Fruit fly (Drosophila melanogaster) whole organism, embryonic: ENCODE measurements around the gene Os-C.

Source experiments
- Ada2b ChIP-seq: fragments of 200-800 bp; sonication (Bioruptor generic); IDR thresholded peaks from 2 replicates; pipeline ENCODE4 v1.3.6; 2022; ENCODE audit warnings: missing biosample characterization, missing genetic modification characterization
- Bteb2 ChIP-seq: fragments of 200-800 bp; sonication (Bioruptor generic); optimal IDR thresholded peaks from 2 replicates; lab custom pipeline; 2016; ENCODE audit warnings: missing biosample characterization, missing genetic modification characterization
- CG10431 ChIP-seq: fragments of 200-800 bp; sonication (Bioruptor generic); optimal IDR thresholded peaks from 3 replicates; lab custom pipeline; 2018; ENCODE audit warnings: missing biosample characterization, mild to moderate bottlenecking, missing genetic modification characterization
- CG11504 ChIP-seq: fragments of 200-800 bp; sonication (Bioruptor generic); optimal IDR thresholded peaks from 3 replicates; lab custom pipeline; 2019; ENCODE audit warnings: missing biosample characterization, mild to moderate bottlenecking, missing genetic modification characterization, moderate library complexity
- CG12104 ChIP-seq: fragments of 200-800 bp; sonication (Bioruptor generic); optimal IDR thresholded peaks from 3 replicates; lab custom pipeline; 2016; ENCODE audit warnings: missing biosample characterization, missing genetic modification characterization
- CG12236 ChIP-seq: fragments of 200-800 bp; sonication (Bioruptor generic); optimal IDR thresholded peaks from 2 replicates; lab custom pipeline; 2016; ENCODE audit warnings: missing biosample characterization, missing genetic modification characterization
- CG14965 ChIP-seq: fragments of 200-800 bp; sonication (Bioruptor generic); optimal IDR thresholded peaks from 2 replicates; lab custom pipeline; 2016; ENCODE audit warnings: missing biosample characterization, missing genetic modification characterization, borderline replicate concordance
- CG1602 ChIP-seq: fragments of 200-800 bp; sonication (Bioruptor generic); optimal IDR thresholded peaks from 3 replicates; lab custom pipeline; 2016; ENCODE audit warnings: missing biosample characterization, missing genetic modification characterization
- CG17612 ChIP-seq: fragments of 200-800 bp; sonication (Bioruptor generic); IDR thresholded peaks from 2 replicates; pipeline ENCODE4 v1.3.6; 2022; ENCODE audit warnings: missing biosample characterization, missing genetic modification characterization
- CG1832 ChIP-seq: fragments of 200-800 bp; sonication (Bioruptor generic); optimal IDR thresholded peaks from 2 replicates; lab custom pipeline; 2017; ENCODE audit warnings: missing biosample characterization, mild to moderate bottlenecking, missing genetic modification characterization, inconsistent platforms
- CG18476 ChIP-seq: fragments of 200-800 bp; sonication (Bioruptor generic); optimal IDR thresholded peaks from 2 replicates; lab custom pipeline; 2016; ENCODE audit warnings: missing biosample characterization, mild to moderate bottlenecking, missing genetic modification characterization
- CG2875 ChIP-seq: fragments of 200-800 bp; sonication (Bioruptor generic); optimal IDR thresholded peaks from 2 replicates; lab custom pipeline; 2017; ENCODE audit warnings: missing biosample characterization, mild to moderate bottlenecking, missing genetic modification characterization, missing genetic modification reagents
- CG31365 ChIP-seq: fragments of 200-800 bp; sonication (Bioruptor generic); optimal IDR thresholded peaks from 2 replicates; lab custom pipeline; 2018; ENCODE audit warnings: missing biosample characterization, mild to moderate bottlenecking, missing genetic modification characterization
- CG31441 ChIP-seq: fragments of 200-800 bp; sonication (Bioruptor generic); IDR thresholded peaks from 2 replicates; pipeline ENCODE4 v1.3.6; 2022; ENCODE audit warnings: missing biosample characterization, missing genetic modification characterization
- CG3407 ChIP-seq: fragments of 200-800 bp; sonication (Bioruptor generic); optimal IDR thresholded peaks from 2 replicates; lab custom pipeline; 2018; ENCODE audit warnings: missing biosample characterization, mild to moderate bottlenecking, missing genetic modification characterization
- CG3847 ChIP-seq: fragments of 200-800 bp; sonication (Bioruptor generic); IDR thresholded peaks from 2 replicates; pipeline ENCODE4 v1.3.6; 2022; ENCODE audit warnings: missing biosample characterization, missing genetic modification characterization
- CG6254 ChIP-seq: fragments of 200-800 bp; sonication (Bioruptor generic); optimal IDR thresholded peaks from 3 replicates; lab custom pipeline; 2017; ENCODE audit warnings: mild to moderate bottlenecking, missing biosample characterization, missing genetic modification reagents, missing genetic modification characterization
- CG7963 ChIP-seq: fragments of 200-800 bp; sonication (Bioruptor generic); IDR thresholded peaks from 3 replicates; pipeline ENCODE4 v1.3.6; 2022; ENCODE audit warnings: missing biosample characterization, missing genetic modification characterization; ENCODE audit not compliant: partially characterized antibody
- CG7987 ChIP-seq: fragments of 200-800 bp; sonication (Bioruptor generic); optimal IDR thresholded peaks from 2 replicates; lab custom pipeline; 2018; ENCODE audit warnings: missing biosample characterization, mild to moderate bottlenecking, missing genetic modification characterization, moderate library complexity
- CG8478 ChIP-seq: fragments of >200 bp; optimal IDR thresholded peaks from 2 replicates; lab custom pipeline; 2018
- CHES-1-like ChIP-seq: fragments of 200-800 bp; sonication (Bioruptor generic); optimal IDR thresholded peaks from 2 replicates; lab custom pipeline; 2016; ENCODE audit warnings: missing biosample characterization, missing genetic modification characterization
- Dip2 ChIP-seq: fragments of 200-800 bp; sonication (Bioruptor generic); IDR thresholded peaks from 2 replicates; pipeline ENCODE4 v1.3.6; 2022; ENCODE audit warnings: missing biosample characterization, missing genetic modification characterization
- Hey ChIP-seq: fragments of 200-800 bp; sonication (Bioruptor generic); optimal IDR thresholded peaks from 3 replicates; lab custom pipeline; 2018; ENCODE audit warnings: missing biosample characterization, mild to moderate bottlenecking, missing genetic modification characterization
- HmgD ChIP-seq: fragments of 200-800 bp; sonication (Bioruptor generic); optimal IDR thresholded peaks from 3 replicates; lab custom pipeline; 2016; ENCODE audit warnings: missing biosample characterization, missing genetic modification characterization
- Mad ChIP-seq: fragments of 200-800 bp; sonication (Bioruptor generic); optimal IDR thresholded peaks from 2 replicates; lab custom pipeline; 2016; ENCODE audit warnings: missing biosample characterization, missing genetic modification characterization
- NFAT ChIP-seq: fragments of 200-800 bp; sonication (Bioruptor generic); IDR thresholded peaks from 2 replicates; pipeline ENCODE4 v1.3.6; 2022; ENCODE audit warnings: missing biosample characterization, missing genetic modification characterization
- Neu2 ChIP-seq: fragments of 200-800 bp; sonication (Bioruptor generic); optimal IDR thresholded peaks from 3 replicates; lab custom pipeline; 2016; ENCODE audit warnings: missing biosample characterization, missing genetic modification characterization, borderline replicate concordance
- Nf-YA ChIP-seq: fragments of 200-800 bp; sonication (Bioruptor generic); IDR thresholded peaks from 2 replicates; pipeline ENCODE4 v1.3.6; 2022; ENCODE audit warnings: missing biosample characterization, missing genetic modification characterization
- Oaz ChIP-seq: fragments of 200-800 bp; sonication (Bioruptor generic); IDR thresholded peaks from 2 replicates; pipeline ENCODE4 v1.3.6; 2022; ENCODE audit warnings: missing biosample characterization, missing genetic modification characterization
- Ravus ChIP-seq: fragments of 200-800 bp; sonication (Bioruptor generic); IDR thresholded peaks from 2 replicates; pipeline ENCODE4 v1.3.6; 2022; ENCODE audit warnings: missing biosample characterization, missing genetic modification characterization
- Side ChIP-seq: fragments of 200-800 bp; sonication (Bioruptor generic); optimal IDR thresholded peaks from 2 replicates; lab custom pipeline; 2016; ENCODE audit warnings: missing biosample characterization, missing genetic modification characterization
- Sin3A ChIP-seq: fragments of >200 bp; optimal IDR thresholded peaks from 2 replicates; lab custom pipeline; 2018
- Sry-δ ChIP-seq: fragments of 200-800 bp; sonication (Bioruptor generic); optimal IDR thresholded peaks from 2 replicates; lab custom pipeline; 2016; ENCODE audit warnings: missing biosample characterization, missing genetic modification characterization
- ap ChIP-seq: fragments of 200-800 bp; sonication (Bioruptor generic); IDR thresholded peaks from 2 replicates; pipeline ENCODE4 v1.3.6; 2022; ENCODE audit warnings: missing biosample characterization, missing genetic modification characterization
- bbx ChIP-seq: fragments of 200-800 bp; sonication (Bioruptor generic); IDR thresholded peaks from 2 replicates; pipeline ENCODE4 v1.3.6; 2022; ENCODE audit warnings: missing biosample characterization, missing genetic modification characterization; ENCODE audit not compliant: partially characterized antibody
- btn ChIP-seq: fragments of 200-800 bp; sonication (Bioruptor generic); optimal IDR thresholded peaks from 2 replicates; lab custom pipeline; 2016; ENCODE audit warnings: missing biosample characterization, missing genetic modification characterization
- caup ChIP-seq: fragments of 200-800 bp; sonication (Bioruptor generic); optimal IDR thresholded peaks from 3 replicates; lab custom pipeline; 2017; ENCODE audit warnings: missing biosample characterization, mild to moderate bottlenecking, missing genetic modification characterization, moderate library complexity; ENCODE audit not compliant: severe bottlenecking
- crc ChIP-seq: fragments of 200-800 bp; sonication (Bioruptor generic); optimal IDR thresholded peaks from 2 replicates; lab custom pipeline; 2016; ENCODE audit warnings: missing biosample characterization, missing genetic modification characterization
- crol ChIP-seq: fragments of 200-800 bp; sonication (Bioruptor generic); IDR thresholded peaks from 2 replicates; pipeline ENCODE4 v1.3.6; 2022; ENCODE audit warnings: missing biosample characterization, missing genetic modification characterization
- da ChIP-seq: fragments of 200-800 bp; sonication (Bioruptor generic); optimal IDR thresholded peaks from 2 replicates; lab custom pipeline; 2016; ENCODE audit warnings: missing biosample characterization, missing genetic modification characterization
- hbn ChIP-seq: fragments of 200-800 bp; sonication (Bioruptor generic); IDR thresholded peaks from 2 replicates; pipeline ENCODE4 v1.3.6; 2022; ENCODE audit warnings: missing biosample characterization, missing genetic modification characterization; ENCODE audit not compliant: partially characterized antibody
- ind ChIP-seq: fragments of 200-800 bp; sonication (Bioruptor generic); optimal IDR thresholded peaks from 3 replicates; lab custom pipeline; 2016; ENCODE audit warnings: missing biosample characterization, missing genetic modification characterization
- jigr1 ChIP-seq: fragments of 200-800 bp; sonication (Bioruptor generic); IDR thresholded peaks from 3 replicates; pipeline ENCODE4 v1.3.6; 2022; ENCODE audit warnings: missing biosample characterization, missing genetic modification characterization
- schlank ChIP-seq: fragments of 200-800 bp; sonication (Bioruptor generic); optimal IDR thresholded peaks from 2 replicates; lab custom pipeline; 2018; ENCODE audit warnings: missing biosample characterization, mild to moderate bottlenecking, missing genetic modification characterization
- sd ChIP-seq: fragments of 200-800 bp; sonication (Bioruptor generic); optimal IDR thresholded peaks from 3 replicates; lab custom pipeline; 2018; ENCODE audit warnings: missing biosample characterization, mild to moderate bottlenecking, missing genetic modification characterization, moderate library complexity
- sr ChIP-seq: fragments of 200-800 bp; sonication (Bioruptor generic); IDR thresholded peaks from 3 replicates; pipeline ENCODE4 v1.3.6; 2022; ENCODE audit warnings: missing biosample characterization, missing genetic modification characterization
- tgo ChIP-seq: fragments of 200-800 bp; sonication (Bioruptor generic); IDR thresholded peaks from 3 replicates; pipeline ENCODE4 v1.3.6; 2022; ENCODE audit warnings: missing biosample characterization, missing genetic modification characterization
- unc-4 ChIP-seq: fragments of 200-800 bp; sonication (Bioruptor generic); IDR thresholded peaks from 2 replicates; pipeline ENCODE4 v1.3.6; 2022; ENCODE audit warnings: missing biosample characterization, missing genetic modification characterization; ENCODE audit not compliant: partially characterized antibody
- wor ChIP-seq: fragments of 200-800 bp; sonication (Bioruptor generic); IDR thresholded peaks from 2 replicates; pipeline ENCODE4 v1.3.6; 2022; ENCODE audit warnings: missing biosample characterization, missing genetic modification characterization
- yki ChIP-seq: fragments of >200 bp; optimal IDR thresholded peaks from 3 replicates; lab custom pipeline; 2018
- zen2 ChIP-seq: fragments of 200-800 bp; sonication (Bioruptor generic); IDR thresholded peaks from 3 replicates; pipeline ENCODE4 v1.3.6; 2022; ENCODE audit warnings: missing biosample characterization, missing genetic modification characterization; ENCODE audit not compliant: partially characterized antibody

Gene Os-C

DNA sequence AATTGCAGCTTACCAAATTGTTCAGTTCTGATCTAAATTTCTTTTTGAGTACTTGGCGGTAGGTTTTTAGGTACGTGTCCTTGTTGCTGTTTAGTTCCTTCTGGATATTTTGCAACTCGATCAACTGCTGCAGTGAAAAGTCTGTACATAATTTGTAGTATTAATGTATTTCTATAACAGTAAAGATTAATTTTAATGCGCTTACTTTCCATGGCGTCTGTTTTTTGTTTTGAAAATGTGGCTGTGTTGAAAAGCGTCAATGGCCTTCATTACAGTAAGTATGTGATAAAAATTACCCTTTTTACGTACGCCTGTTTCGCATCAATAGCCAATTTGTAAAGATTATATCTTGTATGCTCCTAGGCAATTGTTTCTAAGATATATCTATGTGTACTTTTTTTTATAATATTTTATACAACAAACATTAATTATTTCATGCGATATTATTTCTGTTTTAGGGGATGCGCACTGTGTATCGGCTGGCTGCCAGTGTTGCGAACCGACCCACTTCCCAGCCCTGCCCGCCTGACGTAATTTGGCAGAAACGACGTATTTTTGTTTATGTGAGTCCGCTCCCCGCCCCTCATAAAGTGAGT lies 22.4 kb downstream of the Os-C start, which contains the start of the genes Kmn2 and CG2698 (continued):
- TF ChIP-seq Oaz (GFP tag; lab: Robert Waterston, UW): peak; percentile 94
- TF ChIP-seq ap (GFP tag; lab: Robert Waterston, UW): peak; percentile 96
- peak; percentile 84 for TF ChIP-seq schlank (tag; lab: Kevin White, UChicago)
- TF ChIP-seq CG6254 (GFP tag; lab: Kevin White, UChicago): peak; percentile 92
- peak; percentile 47 for TF ChIP-seq Sry-δ (GFP tag; lab: Kevin White, UChicago)
- peak; percentile 48; the same call in 1 of the 2 replicates for TF ChIP-seq bbx
- peak; percentile 96 for TF ChIP-seq Ada2b (GFP tag; lab: Robert Waterston, UW)
- peak; percentile 64 for TF ChIP-seq CHES-1-like (GFP tag; lab: Kevin White, UChicago)
- peak; percentile 97 for TF ChIP-seq ind
- TF ChIP-seq CG7963 (GFP tag; lab: Robert Waterston, UW): no peak
- TF ChIP-seq zen2 (GFP tag; lab: Robert Waterston, UW): no peak; the same call in 2 of the 3 replicates
- TF ChIP-seq hbn (GFP tag; lab: Robert Waterston, UW): peak; percentile 36; the same call in 1 of the 2 replicates
- TF ChIP-seq CG1832 (GFP tag; lab: Kevin White, UChicago): no peak
- peak; percentile 61 for TF ChIP-seq Hey
- no peak for TF ChIP-seq Neu2 (GFP tag; lab: Kevin White, UChicago)
- peak; percentile 67 for TF ChIP-seq Dip2 (GFP tag; lab: Robert Waterston, UW)
- peak; percentile 95 for TF ChIP-seq CG17612 (GFP tag; lab: Robert Waterston, UW)
- TF ChIP-seq Mad (GFP tag; lab: Kevin White, UChicago): peak; percentile 90
- TF ChIP-seq NFAT (GFP tag; lab: Robert Waterston, UW): peak; percentile 96
- peak; percentile 75; the same call in 2 of the 3 replicates for TF ChIP-seq sr (GFP tag; lab: Robert Waterston, UW)
- peak; percentile 97 for TF ChIP-seq CG31441
- TF ChIP-seq da (GFP tag; lab: Kevin White, UChicago): peak; percentile 48
- peak; percentile 95 for TF ChIP-seq CG18476 (GFP tag; lab: Kevin White, UChicago)
- peak; percentile 85 for TF ChIP-seq CG7987
- TF ChIP-seq HmgD: peak; percentile 32
- peak; percentile 92 for TF ChIP-seq CG12104 (GFP tag; lab: Kevin White, UChicago)
- peak; percentile 74 for TF ChIP-seq Bteb2 (GFP tag; lab: Kevin White, UChicago)
- peak; percentile 94 for TF ChIP-seq Ravus (GFP tag; lab: Robert Waterston, UW)
- peak; percentile 99 for TF ChIP-seq CG3847
- TF ChIP-seq CG14965: no peak
- peak; percentile 81 for TF ChIP-seq sd (tag; lab: Kevin White, UChicago)
- TF ChIP-seq CG8478 (lab: Kevin White, UChicago): no peak
- peak; percentile 89 for TF ChIP-seq CG10431
- peak; percentile 60 for TF ChIP-seq unc-4 (GFP tag; lab: Robert Waterston, UW)
- peak; percentile 56 for TF ChIP-seq crc (GFP tag; lab: Kevin White, UChicago)
- TF ChIP-seq CG12236 (GFP tag; lab: Kevin White, UChicago): peak; percentile 49
- peak; percentile 93 for TF ChIP-seq CG11504 (tag; lab: Kevin White, UChicago)
- peak; percentile 96 for TF ChIP-seq jigr1 (GFP tag; lab: Robert Waterston, UW)
- TF ChIP-seq crol: peak; percentile 86
- TF ChIP-seq wor: peak; percentile 97
- peak; percentile 55 for TF ChIP-seq Sin3A (lab: Kevin White, UChicago)
- peak; percentile 70 for TF ChIP-seq CG31365 (tag; lab: Kevin White, UChicago)
- TF ChIP-seq tgo (GFP tag; lab: Robert Waterston, UW): peak; percentile 99
- TF ChIP-seq Nf-YA (GFP tag; lab: Robert Waterston, UW): peak; percentile 95
- TF ChIP-seq CG1602 (GFP tag; lab: Kevin White, UChicago): peak; percentile 97
- peak; percentile 91 for TF ChIP-seq CG2875 (GFP tag; lab: Kevin White, UChicago)
- TF ChIP-seq yki (lab: Kevin White, UChicago): no peak
- TF ChIP-seq caup (GFP tag; lab: Kevin White, UChicago): peak; percentile 96
- no peak for TF ChIP-seq btn
- TF ChIP-seq Side (GFP tag; lab: Kevin White, UChicago): peak; percentile 70
- peak; percentile 89 for TF ChIP-seq CG3407 (GFP tag; lab: Kevin White, UChicago)
